Fruit fly (Drosophila melanogaster): ENCODE results near the gene Ugt36A1.
A peak's percentile ranks its signal among the peaks of the same experiment; 100 is the strongest.

Ugt36A1 gene

DNA sequence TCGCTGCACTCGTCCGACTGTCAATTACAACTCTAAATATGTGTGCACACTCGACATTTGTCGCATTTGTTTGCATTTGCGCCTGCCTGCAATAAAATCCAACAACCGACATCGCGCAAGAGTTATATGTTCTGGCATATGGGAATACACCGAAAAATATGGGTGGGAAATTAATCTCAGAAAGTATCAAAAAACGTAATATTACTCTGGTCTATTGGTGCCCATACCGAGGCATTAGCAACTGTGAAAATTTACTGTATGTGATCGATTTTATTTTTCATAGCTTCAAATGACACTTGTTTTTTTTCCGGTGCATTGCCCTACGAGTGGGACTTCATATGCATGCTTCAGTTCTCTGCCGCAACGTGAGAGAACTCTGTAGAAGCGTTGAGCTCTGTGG is 45.0 kb upstream of the Ugt36A1 start (continued):
- TF ChIP-seq btn (GFP tag; optimal IDR thresholded peaks at IDR 0.05), result peak; percentile 80
- TF ChIP-seq sna (GFP tag; IDR thresholded peaks at IDR 0.05; ENCODE audit: partially characterized antibody), result no peak
- TF ChIP-seq schlank (tag; optimal IDR thresholded peaks at IDR 0.05), result no peak
- peak; percentile 85 for TF ChIP-seq CG13424 (tag; optimal IDR thresholded peaks at IDR 0.05)
- peak; percentile 77 to 79 for TF ChIP-seq dpn (GFP tag; optimal IDR thresholded peaks at IDR 0.05)
- TF ChIP-seq sc (optimal IDR thresholded peaks at IDR 0.05), result no peak
- TF ChIP-seq sc (GFP tag; optimal IDR thresholded peaks at IDR 0.05), result peak; percentile 64
- no peak for TF ChIP-seq Neu2 (GFP tag; optimal IDR thresholded peaks at IDR 0.05; ENCODE audit: borderline replicate concordance)
- TF ChIP-seq mam (GFP tag; optimal IDR thresholded peaks at IDR 0.05), result peak; percentile 3
- no peak for TF ChIP-seq hbn (GFP tag; IDR thresholded peaks at IDR 0.05; ENCODE audit: partially characterized antibody)
- TF ChIP-seq crp (GFP tag; optimal IDR thresholded peaks at IDR 0.05), result no peak
- peak; percentile 55 for TF ChIP-seq org-1 (GFP tag; optimal IDR thresholded peaks at IDR 0.05)
- no peak for TF ChIP-seq usp (GFP tag; optimal IDR thresholded peaks at IDR 0.05)
- TF ChIP-seq Hsf (GFP tag; optimal IDR thresholded peaks at IDR 0.05), result peak; percentile 76
- no peak for TF ChIP-seq luna (GFP tag; optimal IDR thresholded peaks at IDR 0.05)
- peak; percentile 63 for TF ChIP-seq repo (GFP tag; optimal IDR thresholded peaks at IDR 0.05)
- peak; percentile 81 for TF ChIP-seq CG12219 (GFP tag; optimal IDR thresholded peaks at IDR 0.05)
- no peak for TF ChIP-seq pzg (GFP tag; optimal IDR thresholded peaks at IDR 0.05)
- TF ChIP-seq CkIIα-i1 (GFP tag; IDR thresholded peaks at IDR 0.05), result no peak
- TF ChIP-seq CG3281 (GFP tag; optimal IDR thresholded peaks at IDR 0.05), result no peak
- no peak for TF ChIP-seq Nf-YC (tag; optimal IDR thresholded peaks at IDR 0.05)
- TF ChIP-seq sens (GFP tag), result peak; percentile 98
- TF ChIP-seq hb (GFP tag; IDR thresholded peaks at IDR 0.05; ENCODE audit: partially characterized antibody), result no peak
- peak; percentile 26 for TF ChIP-seq Elba2 (GFP tag; optimal IDR thresholded peaks at IDR 0.05)
- peak; percentile 42 for TF ChIP-seq dm (GFP tag; optimal IDR thresholded peaks at IDR 0.05)
- no peak for TF ChIP-seq Ets97D (GFP tag; optimal IDR thresholded peaks at IDR 0.05)
- no peak for TF ChIP-seq Dip3 (GFP tag; optimal IDR thresholded peaks at IDR 0.05)
- TF ChIP-seq CG7987 (GFP tag; optimal IDR thresholded peaks at IDR 0.05), result no peak
- TF ChIP-seq kni (GFP tag; optimal IDR thresholded peaks at IDR 0.05), result no peak
- peak; percentile 66; the same call in 1 of the 2 replicates for TF ChIP-seq dati (GFP tag; IDR thresholded peaks at IDR 0.05)
- no peak for TF ChIP-seq mirr (GFP tag; optimal IDR thresholded peaks at IDR 0.05)
- TF ChIP-seq crol (GFP tag; IDR thresholded peaks at IDR 0.05), result no peak
- no peak for TF ChIP-seq ash1 (GFP tag; optimal IDR thresholded peaks at IDR 0.05)
- no peak for TF ChIP-seq CG42726 (GFP tag; IDR thresholded peaks at IDR 0.05; ENCODE audit: partially characterized antibody)
- TF ChIP-seq ase (GFP tag; IDR thresholded peaks at IDR 0.05), result peak; percentile 76
- TF ChIP-seq CG8478 (optimal IDR thresholded peaks at IDR 0.05), result no peak
- no peak for TF ChIP-seq gro (GFP tag; optimal IDR thresholded peaks at IDR 0.05)
- TF ChIP-seq CG12236 (GFP tag; optimal IDR thresholded peaks at IDR 0.05), result peak; percentile 81
- no peak for TF ChIP-seq Dll (GFP tag; IDR thresholded peaks at IDR 0.05; ENCODE audit: partially characterized antibody)
- peak; percentile 79 for TF ChIP-seq Xbp1 (GFP tag; optimal IDR thresholded peaks at IDR 0.05)
- TF ChIP-seq Opbp (GFP tag; IDR thresholded peaks at IDR 0.05; ENCODE audit: partially characterized antibody), result no peak
- peak; percentile 35 for TF ChIP-seq sqz (GFP tag; optimal IDR thresholded peaks at IDR 0.05)
- peak; percentile 93 for TF ChIP-seq ara (GFP tag; IDR thresholded peaks at IDR 0.05)
- peak; percentile 78 for TF ChIP-seq B-H1 (GFP tag; IDR thresholded peaks at IDR 0.05)
- no peak; the same call in none of the 2 replicates for TF ChIP-seq CG31441 (GFP tag; IDR thresholded peaks at IDR 0.05)
- peak; percentile 13 for TF ChIP-seq Fer3 (tag; optimal IDR thresholded peaks at IDR 0.05)
- TF ChIP-seq CG1603 (tag; optimal IDR thresholded peaks at IDR 0.05), result peak; percentile 95
- TF ChIP-seq Sin3A (optimal IDR thresholded peaks at IDR 0.05), result no peak
- peak; percentile 93 for TF ChIP-seq ci (GFP tag; IDR thresholded peaks at IDR 0.05)
- peak; percentile 71 for TF ChIP-seq CG17385 (GFP tag; optimal IDR thresholded peaks at IDR 0.05)
- TF ChIP-seq CG11247 (GFP tag; IDR thresholded peaks at IDR 0.05), result no peak
- TF ChIP-seq TFAM (GFP tag; optimal IDR thresholded peaks at IDR 0.05), result peak; percentile 23
